Fruit fly (Drosophila melanogaster) whole organism, embryonic: ENCODE data around the gene CG32099.

Experiments used
- Bdp1 ChIP-seq: fragments of 200-800 bp; sonication (Bioruptor generic); optimal IDR thresholded peaks from 3 replicates; lab custom pipeline; 2016; ENCODE audit warnings: missing biosample characterization, missing genetic modification characterization
- Bgb ChIP-seq: fragments of 200-800 bp; sonication (Bioruptor generic); IDR thresholded peaks from 2 replicates; pipeline ENCODE4 v1.3.6; 2022; ENCODE audit warnings: missing biosample characterization, missing genetic modification characterization; ENCODE audit not compliant: partially characterized antibody
- Blimp-1 ChIP-seq: fragments of 200-800 bp; sonication (Bioruptor generic); optimal IDR thresholded peaks from 3 replicates; lab custom pipeline; 2018; ENCODE audit warnings: missing biosample characterization, missing genetic modification characterization, mild to moderate bottlenecking, moderate library complexity, missing genetic modification reagents
- CG10267 ChIP-seq: fragments of 200-800 bp; sonication (Bioruptor generic); optimal IDR thresholded peaks from 2 replicates; lab custom pipeline; 2018; ENCODE audit warnings: missing biosample characterization, mild to moderate bottlenecking, missing genetic modification characterization, moderate library complexity
- CG10654 ChIP-seq: fragments of 200-800 bp; sonication (Bioruptor generic); optimal IDR thresholded peaks from 2 replicates; lab custom pipeline; 2016; ENCODE audit warnings: missing biosample characterization, missing genetic modification characterization
- CG14667 ChIP-seq: fragments of 200-800 bp; sonication (Bioruptor generic); IDR thresholded peaks from 2 replicates; pipeline ENCODE4 v1.3.6; 2022; ENCODE audit warnings: missing biosample characterization, missing genetic modification characterization
- CG15514 ChIP-seq: fragments of 200-800 bp; sonication (Bioruptor generic); optimal IDR thresholded peaks from 3 replicates; lab custom pipeline; 2017; ENCODE audit warnings: missing biosample characterization, missing genetic modification characterization, mild to moderate bottlenecking, moderate library complexity, missing genetic modification reagents
- CG1602 ChIP-seq: fragments of 200-800 bp; sonication (Bioruptor generic); optimal IDR thresholded peaks from 3 replicates; lab custom pipeline; 2016; ENCODE audit warnings: missing biosample characterization, missing genetic modification characterization
- CG16813 ChIP-seq: fragments of 200-800 bp; sonication (Bioruptor generic); IDR thresholded peaks from 3 replicates; pipeline ENCODE4 v1.3.6; 2022; ENCODE audit warnings: missing biosample characterization, missing genetic modification characterization; ENCODE audit not compliant: partially characterized antibody
- CG17186 ChIP-seq: fragments of 200-800 bp; sonication (Bioruptor generic); optimal IDR thresholded peaks from 3 replicates; lab custom pipeline; 2017; ENCODE audit warnings: missing biosample characterization, missing genetic modification reagents, missing genetic modification characterization
- CG17359 ChIP-seq: fragments of 200-800 bp; sonication (Bioruptor generic); optimal IDR thresholded peaks from 3 replicates; lab custom pipeline; 2018; ENCODE audit warnings: missing biosample characterization, mild to moderate bottlenecking, missing genetic modification characterization, moderate library complexity
- CG17612 ChIP-seq: fragments of 200-800 bp; sonication (Bioruptor generic); IDR thresholded peaks from 2 replicates; pipeline ENCODE4 v1.3.6; 2022; ENCODE audit warnings: missing biosample characterization, missing genetic modification characterization
- CG2129 ChIP-seq: fragments of 200-800 bp; sonication (Bioruptor generic); IDR thresholded peaks from 2 replicates; pipeline ENCODE4 v1.3.6; 2022; ENCODE audit warnings: missing biosample characterization, missing genetic modification characterization; ENCODE audit not compliant: partially characterized antibody
- CG3163 ChIP-seq: fragments of 200-800 bp; sonication (Bioruptor generic); optimal IDR thresholded peaks from 3 replicates; lab custom pipeline; 2016; ENCODE audit warnings: missing biosample characterization, missing genetic modification characterization
- CG32772 ChIP-seq: fragments of 200-800 bp; sonication (Bioruptor generic); IDR thresholded peaks from 2 replicates; pipeline ENCODE4 v1.3.6; 2022; ENCODE audit warnings: missing biosample characterization, missing genetic modification characterization
- CG3281 ChIP-seq: fragments of 200-800 bp; sonication (Bioruptor generic); optimal IDR thresholded peaks from 3 replicates; lab custom pipeline; 2017; ENCODE audit warnings: missing biosample characterization, mild to moderate bottlenecking, missing genetic modification characterization
- CG4617 ChIP-seq: fragments of 200-800 bp; sonication (Bioruptor generic); optimal IDR thresholded peaks from 3 replicates; lab custom pipeline; 2016; ENCODE audit warnings: missing biosample characterization, missing genetic modification characterization, borderline replicate concordance
- CG4820 ChIP-seq: fragments of 200-800 bp; sonication (Bioruptor generic); optimal IDR thresholded peaks from 3 replicates; lab custom pipeline; 2016; ENCODE audit warnings: missing biosample characterization, missing genetic modification characterization
- CG5953 ChIP-seq: fragments of 200-800 bp; sonication (Bioruptor generic); IDR thresholded peaks from 2 replicates; pipeline ENCODE4 v1.3.6; 2022; ENCODE audit warnings: missing biosample characterization, missing genetic modification characterization
- CG6654 ChIP-seq: fragments of 200-800 bp; sonication (Bioruptor generic); optimal IDR thresholded peaks from 2 replicates; lab custom pipeline; 2017; ENCODE audit warnings: missing biosample characterization, mild to moderate bottlenecking, missing genetic modification characterization
- CG8924 ChIP-seq: fragments of 200-800 bp; optimal IDR thresholded peaks from 3 replicates; lab custom pipeline; 2019; ENCODE audit warnings: missing biosample characterization, mild to moderate bottlenecking, missing genetic modification characterization, moderate library complexity
- HLH4C ChIP-seq: fragments of 200-800 bp; sonication (Bioruptor generic); IDR thresholded peaks from 3 replicates; pipeline ENCODE4 v1.3.6; 2022; ENCODE audit warnings: missing biosample characterization, missing genetic modification characterization; ENCODE audit not compliant: partially characterized antibody
- Hr39 ChIP-seq: fragments of >200 bp; optimal IDR thresholded peaks from 2 replicates; lab custom pipeline; 2017
- MESR4 ChIP-seq: fragments of 200-800 bp; sonication (Bioruptor generic); optimal IDR thresholded peaks from 2 replicates; lab custom pipeline; 2018; ENCODE audit warnings: missing biosample characterization, mild to moderate bottlenecking, missing genetic modification characterization, moderate library complexity
- Med ChIP-seq: fragments of 200-800 bp; sonication (Bioruptor generic); peaks from one replicate; lab custom pipeline; 2016; ENCODE audit warnings: missing biosample characterization, missing genetic modification characterization, mild to moderate bottlenecking, inconsistent platforms, moderate library complexity
- Ravus ChIP-seq: fragments of 200-800 bp; sonication (Bioruptor generic); IDR thresholded peaks from 2 replicates; pipeline ENCODE4 v1.3.6; 2022; ENCODE audit warnings: missing biosample characterization, missing genetic modification characterization
- Sox100B ChIP-seq: fragments of 200-800 bp; sonication (Bioruptor generic); optimal IDR thresholded peaks from 3 replicates; lab custom pipeline; 2018; ENCODE audit warnings: missing biosample characterization, mild to moderate bottlenecking, missing genetic modification characterization
- YL-1 ChIP-seq: fragments of 200-800 bp; sonication (Bioruptor generic); optimal IDR thresholded peaks from 3 replicates; lab custom pipeline; 2017; ENCODE audit warnings: missing biosample characterization, mild to moderate bottlenecking, missing genetic modification characterization
- amos ChIP-seq: fragments of 200-800 bp; sonication (Bioruptor generic); IDR thresholded peaks from 2 replicates; pipeline ENCODE4 v1.3.6; 2022; ENCODE audit warnings: missing biosample characterization, missing genetic modification characterization; ENCODE audit not compliant: partially characterized antibody
- btn ChIP-seq: fragments of 200-800 bp; sonication (Bioruptor generic); optimal IDR thresholded peaks from 2 replicates; lab custom pipeline; 2016; ENCODE audit warnings: missing biosample characterization, missing genetic modification characterization
- corto ChIP-seq: fragments of 200-800 bp; sonication (Bioruptor generic); optimal IDR thresholded peaks from 2 replicates; lab custom pipeline; 2016; ENCODE audit warnings: missing biosample characterization, mild to moderate bottlenecking, missing genetic modification characterization, moderate library complexity
- dmrt99B ChIP-seq: fragments of 200-800 bp; sonication (Bioruptor generic); optimal IDR thresholded peaks from 2 replicates; lab custom pipeline; 2018; ENCODE audit warnings: missing biosample characterization, mild to moderate bottlenecking, missing genetic modification characterization, moderate library complexity
- esg ChIP-seq: fragments of 200-800 bp; sonication (Bioruptor generic); conservative IDR thresholded peaks from 2 replicates; pipeline ENCODE4 v1.3.6; 2022; ENCODE audit warnings: missing biosample characterization, missing genetic modification characterization
- fd96Cb ChIP-seq: fragments of 200-800 bp; sonication (Bioruptor generic); optimal IDR thresholded peaks from 2 replicates; lab custom pipeline; 2018; ENCODE audit warnings: missing biosample characterization, mild to moderate bottlenecking, missing genetic modification characterization, moderate library complexity
- gro ChIP-seq: fragments of 200-800 bp; sonication (Bioruptor generic); optimal IDR thresholded peaks from 2 replicates; lab custom pipeline; 2016; ENCODE audit warnings: missing biosample characterization, missing genetic modification characterization
- hbn ChIP-seq: fragments of 200-800 bp; sonication (Bioruptor generic); IDR thresholded peaks from 2 replicates; pipeline ENCODE4 v1.3.6; 2022; ENCODE audit warnings: missing biosample characterization, missing genetic modification characterization; ENCODE audit not compliant: partially characterized antibody
- odd ChIP-seq: fragments of 200-800 bp; sonication (Bioruptor generic); optimal IDR thresholded peaks from 2 replicates; lab custom pipeline; 2017; ENCODE audit warnings: missing biosample characterization, mild to moderate bottlenecking, missing genetic modification characterization
- scrt ChIP-seq: fragments of 200-800 bp; sonication (Bioruptor generic); optimal IDR thresholded peaks from 2 replicates; lab custom pipeline; 2018; ENCODE audit warnings: missing biosample characterization, mild to moderate bottlenecking, missing genetic modification characterization, moderate library complexity
- sd ChIP-seq: fragments of 200-800 bp; sonication (Bioruptor generic); optimal IDR thresholded peaks from 3 replicates; lab custom pipeline; 2018; ENCODE audit warnings: missing biosample characterization, mild to moderate bottlenecking, missing genetic modification characterization, moderate library complexity
- sens ChIP-seq: fragments of 200-800 bp; sonication (Bioruptor generic); peaks from one replicate; lab custom pipeline; 2016; ENCODE audit warnings: missing biosample characterization, missing genetic modification characterization
- seq ChIP-seq: fragments of 200-800 bp; sonication (Bioruptor generic); IDR thresholded peaks from 2 replicates; pipeline ENCODE4 v1.3.6; 2022; ENCODE audit warnings: missing biosample characterization, missing genetic modification characterization
- sna ChIP-seq: fragments of 200-800 bp; sonication (Bioruptor generic); IDR thresholded peaks from 2 replicates; pipeline ENCODE4 v1.3.6; 2022; ENCODE audit warnings: missing biosample characterization, missing genetic modification characterization; ENCODE audit not compliant: partially characterized antibody
- stc ChIP-seq: fragments of 200-800 bp; sonication (Bioruptor generic); IDR thresholded peaks from 2 replicates; pipeline ENCODE4 v1.3.6; 2022; ENCODE audit warnings: missing biosample characterization, missing genetic modification characterization
- tll ChIP-seq, 2 experiments: fragments of 200-800 bp in 1 of 2; fragments of >200 bp in 1 of 2; sonication (Bioruptor generic) in 1 of 2; optimal IDR thresholded peaks; 2 replicates each; lab custom pipeline; 2017 to 2019; ENCODE audit warnings: missing biosample characterization in 2 of 2, missing genetic modification characterization in 2 of 2, mild to moderate bottlenecking in 1 of 2, moderate library complexity in 1 of 2
- trem ChIP-seq: fragments of 200-800 bp; optimal IDR thresholded peaks from 3 replicates; lab custom pipeline; 2019; ENCODE audit warnings: missing biosample characterization, mild to moderate bottlenecking, missing genetic modification characterization, moderate library complexity

Gene CG32099

DNA sequence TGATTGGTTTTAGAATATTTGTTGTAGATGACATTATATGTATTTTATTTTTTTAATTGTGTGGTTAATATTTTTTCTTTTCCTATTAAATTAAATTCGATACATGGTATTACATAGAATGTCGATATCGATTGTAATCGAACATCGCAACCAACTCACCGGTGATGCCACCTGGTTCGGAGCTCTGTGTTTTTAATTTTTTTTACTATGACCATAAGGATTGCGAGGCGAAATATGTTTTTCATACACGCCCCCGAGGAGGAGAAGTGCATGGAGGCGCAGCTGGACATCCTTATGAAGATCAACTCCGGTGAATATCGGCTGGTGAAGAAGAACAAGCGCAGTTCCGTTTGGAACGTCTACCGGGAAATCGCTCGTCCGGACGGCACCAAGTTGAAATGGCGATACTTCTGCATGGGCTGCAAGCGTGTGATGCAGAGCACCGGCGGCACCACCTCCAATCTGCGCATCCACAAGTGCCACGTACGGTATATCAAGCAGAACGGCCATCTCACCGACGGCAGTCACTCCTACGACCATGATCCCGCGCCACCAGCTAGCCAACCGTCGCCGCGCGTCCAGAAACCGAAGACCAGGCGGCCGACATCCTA lies 29.1 kb upstream of the CG32099 start, which contains the start of gene CG11560 (continued):
- no peak for TF ChIP-seq CG5953 (GFP tag; lab: Robert Waterston, UW)
- TF ChIP-seq CG10267, result peak; percentile 35
- TF ChIP-seq CG15514 (GFP tag; lab: Kevin White, UChicago), result peak; percentile 44
- TF ChIP-seq trem, result peak; percentile 31
- peak; percentile 72 for TF ChIP-seq MESR4
- no peak for TF ChIP-seq CG4820 (GFP tag; lab: Kevin White, UChicago)
- no peak for TF ChIP-seq stc
- TF ChIP-seq CG10654 (GFP tag; lab: Kevin White, UChicago), result no peak
- peak; percentile 24 for TF ChIP-seq CG4617 (GFP tag; lab: Kevin White, UChicago)
- TF ChIP-seq HLH4C, result peak; percentile 78
- TF ChIP-seq YL-1, result peak; percentile 48
- no peak for TF ChIP-seq scrt (GFP tag; lab: Kevin White, UChicago)
- TF ChIP-seq CG17612 (GFP tag; lab: Robert Waterston, UW), result no peak
- no peak for TF ChIP-seq Sox100B (GFP tag; lab: Kevin White, UChicago)
- TF ChIP-seq CG2129 (GFP tag; lab: Robert Waterston, UW), result peak; percentile 42
- TF ChIP-seq CG17359 (tag; lab: Kevin White, UChicago), result peak; percentile 83
- no peak for TF ChIP-seq CG32772 (GFP tag; lab: Robert Waterston, UW)
- TF ChIP-seq CG6654 (GFP tag; lab: Kevin White, UChicago), result no peak
- TF ChIP-seq Ravus (GFP tag; lab: Robert Waterston, UW), result no peak
- TF ChIP-seq corto (GFP tag; lab: Kevin White, UChicago), result no peak
- TF ChIP-seq btn (GFP tag; lab: Kevin White, UChicago), result no peak
- TF ChIP-seq fd96Cb (tag; lab: Kevin White, UChicago), result no peak

DNA sequence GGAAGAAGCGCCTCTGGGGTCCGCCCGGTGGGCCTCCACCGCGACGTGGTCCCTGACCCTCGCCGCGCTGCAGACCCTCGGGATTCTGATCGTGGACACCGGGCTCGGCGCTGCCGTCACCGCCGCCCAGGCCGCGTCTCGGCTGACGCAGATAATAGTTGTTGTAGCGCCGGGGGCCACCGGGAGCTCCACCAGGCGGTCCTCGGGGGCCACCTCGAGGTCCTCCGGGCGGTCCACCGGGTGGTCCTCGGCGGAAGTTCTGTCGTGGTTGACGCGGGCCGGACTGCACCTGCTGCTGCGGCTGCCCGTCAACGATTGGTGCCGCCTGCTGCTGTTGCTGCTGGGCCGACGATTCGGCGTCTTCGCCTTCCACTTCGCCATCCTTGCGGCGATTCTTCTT lies 26.2 kb upstream of the CG32099 start:
- TF ChIP-seq Bdp1, result no peak
- peak; percentile 51 for TF ChIP-seq sens (GFP tag; lab: Kevin White, UChicago)
- no peak for TF ChIP-seq CG17186 (GFP tag; lab: Kevin White, UChicago)
- TF ChIP-seq seq (GFP tag; lab: Robert Waterston, UW), result no peak
- no peak for TF ChIP-seq CG14667
- no peak for TF ChIP-seq tll (GFP tag; optimal IDR thresholded peaks at IDR 0.05; lab: Kevin White, UChicago)
- TF ChIP-seq Med (GFP tag; lab: Kevin White, UChicago), result peak; percentile 10
- no peak for TF ChIP-seq Blimp-1
- TF ChIP-seq gro (GFP tag; lab: Kevin White, UChicago), result no peak
- TF ChIP-seq CG3281 (GFP tag; lab: Kevin White, UChicago), result no peak
- no peak for TF ChIP-seq hbn (GFP tag; lab: Robert Waterston, UW)
- no peak for TF ChIP-seq esg (GFP tag; lab: Robert Waterston, UW)
- no peak for TF ChIP-seq sna (GFP tag; lab: Robert Waterston, UW)
- no peak for TF ChIP-seq MESR4
- TF ChIP-seq CG16813 (GFP tag; lab: Robert Waterston, UW), result 0 out of 3 replicates have a peak, but pooled peaks have one; percentile 15
- TF ChIP-seq amos (GFP tag; lab: Robert Waterston, UW), result no peak
- TF ChIP-seq dmrt99B (tag; lab: Kevin White, UChicago), result no peak
- no peak for TF ChIP-seq CG3163 (GFP tag; lab: Kevin White, UChicago)
- TF ChIP-seq CG1602, result no peak
- TF ChIP-seq odd, result no peak
- no peak for TF ChIP-seq CG8924
- no peak for TF ChIP-seq sd
- no peak for TF ChIP-seq Bgb (GFP tag; lab: Robert Waterston, UW)
- TF ChIP-seq Hr39 (lab: Kevin White, UChicago), result peak; percentile 76
